Fruit fly (Drosophila melanogaster) whole organism, embryonic: ENCODE measurements around the gene CG7912.
A peak's percentile ranks its signal among the peaks of the same experiment; 100 is the strongest.

Source experiments
- Atf-2 ChIP-seq: fragments of 200-800 bp; sonication (Bioruptor generic); optimal IDR thresholded peaks from 2 replicates; lab custom pipeline; 2016; ENCODE audit warnings: missing biosample characterization, missing genetic modification characterization
- C15 ChIP-seq: fragments of 200-800 bp; sonication (Bioruptor generic); IDR thresholded peaks from 3 replicates; pipeline ENCODE4 v1.3.6; 2022; ENCODE audit warnings: missing biosample characterization, missing genetic modification characterization
- CG1024 ChIP-seq: fragments of 200-800 bp; sonication (Bioruptor generic); IDR thresholded peaks from 2 replicates; pipeline ENCODE4 v1.3.6; 2022; ENCODE audit warnings: missing biosample characterization, missing genetic modification characterization
- CG10462 ChIP-seq: fragments of 200-800 bp; sonication (Bioruptor generic); optimal IDR thresholded peaks from 2 replicates; lab custom pipeline; 2016; ENCODE audit warnings: missing biosample characterization, missing genetic modification characterization
- CG10979 ChIP-seq: fragments of 200-800 bp; sonication (Bioruptor generic); optimal IDR thresholded peaks from 2 replicates; lab custom pipeline; 2018; ENCODE audit warnings: missing biosample characterization, mild to moderate bottlenecking, missing genetic modification characterization, moderate library complexity
- CG11695 ChIP-seq: fragments of 200-800 bp; sonication (Bioruptor generic); IDR thresholded peaks from 3 replicates; pipeline ENCODE4 v1.3.6; 2022; ENCODE audit warnings: missing biosample characterization, missing genetic modification characterization
- CG15011 ChIP-seq: fragments of 200-800 bp; sonication (Bioruptor generic); optimal IDR thresholded peaks from 3 replicates; lab custom pipeline; 2018; ENCODE audit warnings: missing biosample characterization, mild to moderate bottlenecking, missing genetic modification characterization
- CG15514 ChIP-seq: fragments of 200-800 bp; sonication (Bioruptor generic); optimal IDR thresholded peaks from 3 replicates; lab custom pipeline; 2017; ENCODE audit warnings: missing biosample characterization, missing genetic modification characterization, mild to moderate bottlenecking, moderate library complexity, missing genetic modification reagents
- CG18011 ChIP-seq: fragments of 200-800 bp; sonication (Bioruptor generic); optimal IDR thresholded peaks from 2 replicates; lab custom pipeline; 2017; ENCODE audit warnings: missing biosample characterization, missing genetic modification characterization, mild to moderate bottlenecking, moderate library complexity, missing genotype
- CG18764 ChIP-seq: fragments of 200-800 bp; sonication (Bioruptor generic); optimal IDR thresholded peaks from 3 replicates; lab custom pipeline; 2016; ENCODE audit warnings: missing biosample characterization, missing genetic modification characterization
- CG3281 ChIP-seq: fragments of 200-800 bp; sonication (Bioruptor generic); optimal IDR thresholded peaks from 3 replicates; lab custom pipeline; 2017; ENCODE audit warnings: missing biosample characterization, mild to moderate bottlenecking, missing genetic modification characterization
- CG4404 ChIP-seq: fragments of 200-800 bp; sonication (Bioruptor generic); IDR thresholded peaks from 2 replicates; pipeline ENCODE4 v1.3.6; 2022; ENCODE audit warnings: missing biosample characterization, missing genetic modification characterization
- CG5953 ChIP-seq: fragments of 200-800 bp; sonication (Bioruptor generic); IDR thresholded peaks from 2 replicates; pipeline ENCODE4 v1.3.6; 2022; ENCODE audit warnings: missing biosample characterization, missing genetic modification characterization
- CG8089 ChIP-seq: fragments of 200-800 bp; sonication (Bioruptor generic); optimal IDR thresholded peaks from 3 replicates; lab custom pipeline; 2016; ENCODE audit warnings: missing biosample characterization, missing genetic modification characterization
- CG9609 ChIP-seq: fragments of 200-800 bp; sonication (Bioruptor generic); optimal IDR thresholded peaks from 3 replicates; lab custom pipeline; 2016; ENCODE audit warnings: missing biosample characterization, missing genetic modification characterization
- D19B ChIP-seq: fragments of 200-800 bp; sonication (Bioruptor generic); optimal IDR thresholded peaks from 2 replicates; lab custom pipeline; 2017; ENCODE audit warnings: missing biosample characterization, mild to moderate bottlenecking, missing genetic modification characterization
- Dll ChIP-seq: fragments of 200-800 bp; sonication (Bioruptor generic); IDR thresholded peaks from 4 replicates; pipeline ENCODE4 v1.3.6; 2022; ENCODE audit warnings: missing biosample characterization, missing genetic modification characterization; ENCODE audit not compliant: partially characterized antibody
- Gsc ChIP-seq: fragments of 200-800 bp; sonication (Bioruptor generic); IDR thresholded peaks from 2 replicates; pipeline ENCODE4 v1.3.6; 2022; ENCODE audit warnings: missing biosample characterization, missing genetic modification characterization
- H2.0 ChIP-seq: fragments of 200-800 bp; sonication (Bioruptor generic); IDR thresholded peaks from 2 replicates; pipeline ENCODE4 v1.3.6; 2022; ENCODE audit warnings: missing biosample characterization, missing genetic modification characterization
- Hmr ChIP-seq: fragments of 200-800 bp; sonication (Bioruptor generic); optimal IDR thresholded peaks from 3 replicates; lab custom pipeline; 2017; ENCODE audit warnings: mild to moderate bottlenecking, missing biosample characterization, missing genetic modification reagents, missing genetic modification characterization
- Hr3 ChIP-seq: fragments of 200-800 bp; sonication (Bioruptor generic); optimal IDR thresholded peaks from 3 replicates; lab custom pipeline; 2016; ENCODE audit warnings: missing biosample characterization, missing genetic modification characterization
- Hr78 ChIP-seq, 2 experiments: fragments of 200-800 bp in 1 of 2; fragments of >200 bp in 1 of 2; sonication (Bioruptor generic) in 1 of 2; optimal IDR thresholded peaks; 2 replicates each; lab custom pipeline; 2017 to 2019; ENCODE audit warnings: missing biosample characterization in 2 of 2, missing genetic modification characterization in 2 of 2, mild to moderate bottlenecking in 1 of 2, moderate library complexity in 1 of 2
- Lhr ChIP-seq: fragments of 200-800 bp; sonication (Bioruptor generic); optimal IDR thresholded peaks from 3 replicates; lab custom pipeline; 2017; ENCODE audit warnings: mild to moderate bottlenecking, missing biosample characterization, missing genetic modification reagents, missing genetic modification characterization
- Rx ChIP-seq: fragments of 200-800 bp; sonication (Bioruptor generic); IDR thresholded peaks from 2 replicates; pipeline ENCODE4 v1.3.6; 2022; ENCODE audit warnings: missing biosample characterization, missing genetic modification characterization
- Sox102F ChIP-seq: fragments of 200-800 bp; sonication (Bioruptor generic); optimal IDR thresholded peaks from 2 replicates; lab custom pipeline; 2018; ENCODE audit warnings: missing biosample characterization, mild to moderate bottlenecking, missing genetic modification characterization, moderate library complexity
- Vsx1 ChIP-seq: fragments of 200-800 bp; sonication (Bioruptor generic); optimal IDR thresholded peaks from 2 replicates; lab custom pipeline; 2017; ENCODE audit warnings: missing biosample characterization, mild to moderate bottlenecking, missing genetic modification characterization, missing genetic modification reagents
- amos ChIP-seq: fragments of 200-800 bp; sonication (Bioruptor generic); IDR thresholded peaks from 2 replicates; pipeline ENCODE4 v1.3.6; 2022; ENCODE audit warnings: missing biosample characterization, missing genetic modification characterization; ENCODE audit not compliant: partially characterized antibody
- br ChIP-seq: fragments of >200 bp; optimal IDR thresholded peaks from 2 replicates; lab custom pipeline; 2017
- dati ChIP-seq: fragments of 200-800 bp; sonication (Bioruptor generic); IDR thresholded peaks from 2 replicates; pipeline ENCODE4 v1.3.6; 2022; ENCODE audit warnings: missing biosample characterization, missing genetic modification characterization
- dmrt99B ChIP-seq: fragments of 200-800 bp; sonication (Bioruptor generic); optimal IDR thresholded peaks from 2 replicates; lab custom pipeline; 2018; ENCODE audit warnings: missing biosample characterization, mild to moderate bottlenecking, missing genetic modification characterization, moderate library complexity
- esg ChIP-seq: fragments of 200-800 bp; sonication (Bioruptor generic); conservative IDR thresholded peaks from 2 replicates; pipeline ENCODE4 v1.3.6; 2022; ENCODE audit warnings: missing biosample characterization, missing genetic modification characterization
- fru ChIP-seq: fragments of >200 bp; optimal IDR thresholded peaks from 2 replicates; lab custom pipeline; 2017
- gro ChIP-seq: fragments of 200-800 bp; sonication (Bioruptor generic); optimal IDR thresholded peaks from 2 replicates; lab custom pipeline; 2016; ENCODE audit warnings: missing biosample characterization, missing genetic modification characterization
- kni ChIP-seq: fragments of 200-800 bp; sonication (Bioruptor generic); optimal IDR thresholded peaks from 3 replicates; lab custom pipeline; 2017; ENCODE audit warnings: mild to moderate bottlenecking, missing biosample characterization, missing genetic modification reagents, missing genetic modification characterization
- mirr ChIP-seq: fragments of 200-800 bp; sonication (Bioruptor generic); optimal IDR thresholded peaks from 3 replicates; lab custom pipeline; 2018; ENCODE audit warnings: missing biosample characterization, mild to moderate bottlenecking, missing genetic modification characterization
- nom ChIP-seq: fragments of 200-800 bp; sonication (Bioruptor generic); optimal IDR thresholded peaks from 2 replicates; lab custom pipeline; 2017; ENCODE audit warnings: missing biosample characterization, missing genetic modification characterization, mild to moderate bottlenecking, moderate library complexity, missing genetic modification reagents
- odd ChIP-seq: fragments of 200-800 bp; sonication (Bioruptor generic); optimal IDR thresholded peaks from 2 replicates; lab custom pipeline; 2017; ENCODE audit warnings: missing biosample characterization, mild to moderate bottlenecking, missing genetic modification characterization
- pnt ChIP-seq: fragments of 200-800 bp; sonication (Bioruptor generic); optimal IDR thresholded peaks from 3 replicates; lab custom pipeline; 2016; ENCODE audit warnings: missing biosample characterization, missing genetic modification characterization
- slbo ChIP-seq: fragments of 200-800 bp; sonication (Bioruptor generic); IDR thresholded peaks from 2 replicates; pipeline ENCODE4 v1.3.6; 2022; ENCODE audit warnings: missing biosample characterization, missing genetic modification characterization
- stc ChIP-seq: fragments of 200-800 bp; sonication (Bioruptor generic); IDR thresholded peaks from 2 replicates; pipeline ENCODE4 v1.3.6; 2022; ENCODE audit warnings: missing biosample characterization, missing genetic modification characterization
- ttk ChIP-seq: fragments of 200-800 bp; sonication (Bioruptor generic); IDR thresholded peaks from 2 replicates; pipeline ENCODE4 v2.1.2; 2022; ENCODE audit warnings: missing biosample characterization, missing genetic modification characterization
- unc-4 ChIP-seq: fragments of 200-800 bp; sonication (Bioruptor generic); IDR thresholded peaks from 2 replicates; pipeline ENCODE4 v1.3.6; 2022; ENCODE audit warnings: missing biosample characterization, missing genetic modification characterization; ENCODE audit not compliant: partially characterized antibody
- unpg ChIP-seq: fragments of 200-800 bp; sonication (Bioruptor generic); optimal IDR thresholded peaks from 3 replicates; lab custom pipeline; 2018; ENCODE audit warnings: missing biosample characterization, mild to moderate bottlenecking, missing genetic modification characterization, moderate library complexity
- vnd ChIP-seq: fragments of 200-800 bp; sonication (Bioruptor generic); IDR thresholded peaks from 3 replicates; pipeline ENCODE4 v1.3.6; 2022; ENCODE audit warnings: missing biosample characterization, missing genetic modification characterization; ENCODE audit not compliant: partially characterized antibody
- vvl ChIP-seq: fragments of 200-800 bp; sonication (Bioruptor generic); IDR thresholded peaks from 2 replicates; pipeline ENCODE4 v1.3.6; 2022; ENCODE audit warnings: missing biosample characterization, missing genetic modification characterization
- zen ChIP-seq: fragments of 200-800 bp; sonication (Bioruptor generic); optimal IDR thresholded peaks from 3 replicates; lab custom pipeline; 2018; ENCODE audit warnings: missing biosample characterization, mild to moderate bottlenecking, missing genetic modification characterization, moderate library complexity
- zen2 ChIP-seq: fragments of 200-800 bp; sonication (Bioruptor generic); IDR thresholded peaks from 3 replicates; pipeline ENCODE4 v1.3.6; 2022; ENCODE audit warnings: missing biosample characterization, missing genetic modification characterization; ENCODE audit not compliant: partially characterized antibody
- zf30C ChIP-seq: fragments of 200-800 bp; sonication (Bioruptor generic); optimal IDR thresholded peaks from 3 replicates; lab custom pipeline; 2018; ENCODE audit warnings: missing biosample characterization, mild to moderate bottlenecking, missing genetic modification characterization

The CG7912 gene

dm6 chr3R:30046029-30047001, 37.3 kb upstream of the CG7912 start, which contains the start of the genes RpL32 and CG7943 (continued):
- TF ChIP-seq Hr3 (peak; percentile 89), D19B (GFP tag; lab: Kevin White, UChicago) (peak; percentile 85), CG15514 (GFP tag; lab: Kevin White, UChicago) (peak; percentile 94), slbo (GFP tag; lab: Robert Waterston, UW) (peak; percentile 95), zf30C (GFP tag; lab: Kevin White, UChicago) (no peak), CG11695 (GFP tag; lab: Robert Waterston, UW) (peak; percentile 94), CG3281 (GFP tag; lab: Kevin White, UChicago) (peak; percentile 95), CG4404 (GFP tag; lab: Robert Waterston, UW) (peak; percentile 93), Lhr (peak; percentile 64), mirr (GFP tag; lab: Kevin White, UChicago) (peak; percentile 95), gro (GFP tag; lab: Kevin White, UChicago) (peak; percentile 98), CG9609 (GFP tag; lab: Kevin White, UChicago) (peak; percentile 91), CG15011 (GFP tag; lab: Kevin White, UChicago) (peak; percentile 91), Vsx1 (peak; percentile 89), CG1024 (GFP tag; lab: Robert Waterston, UW) (peak; percentile 80), unpg (GFP tag; lab: Kevin White, UChicago) (peak; percentile 91), Atf-2 (peak; percentile 80), Dll (GFP tag; lab: Robert Waterston, UW) (peak; percentile 100), Hmr (GFP tag; lab: Kevin White, UChicago) (peak; percentile 96), esg (GFP tag; lab: Robert Waterston, UW) (peak; percentile 95), CG5953 (peak; percentile 92), CG10462 (GFP tag; lab: Kevin White, UChicago) (peak; percentile 56), CG8089 (GFP tag; lab: Kevin White, UChicago) (peak; percentile 91), vnd (GFP tag; lab: Robert Waterston, UW) (peak; percentile 100), ttk (GFP tag; lab: Robert Waterston, UW) (peak; percentile 88), kni (GFP tag; lab: Kevin White, UChicago) (peak; percentile 92), dmrt99B (peak; percentile 82), Hr78 (GFP tag; optimal IDR thresholded peaks at IDR 0.05; lab: Kevin White, UChicago) (no peak), CG18011 (GFP tag; lab: Kevin White, UChicago) (peak; percentile 77), Sox102F (peak; percentile 78), stc (GFP tag; lab: Robert Waterston, UW) (peak; percentile 95), odd (GFP tag; lab: Kevin White, UChicago) (peak; percentile 91), fru (lab: Kevin White, UChicago) (no peak), vvl (GFP tag; lab: Robert Waterston, UW) (peak; percentile 97), amos (GFP tag; lab: Robert Waterston, UW) (peak; percentile 100), Rx (peak; percentile 93), CG10979 (tag; lab: Kevin White, UChicago) (peak; percentile 88), pnt (GFP tag; lab: Kevin White, UChicago) (peak; percentile 96), dati (GFP tag; lab: Robert Waterston, UW) (peak; percentile 81), nom (GFP tag; lab: Kevin White, UChicago) (peak; percentile 85), Gsc (GFP tag; lab: Robert Waterston, UW) (peak; percentile 85), CG18764 (GFP tag; lab: Kevin White, UChicago) (peak; percentile 94), zen2 (GFP tag; lab: Robert Waterston, UW) (peak; percentile 100), H2.0 (GFP tag; lab: Robert Waterston, UW) (peak; percentile 83), br (lab: Kevin White, UChicago) (no peak), zen (tag; lab: Kevin White, UChicago) (peak; percentile 91), C15 (GFP tag; lab: Robert Waterston, UW) (peak; percentile 94), unc-4 (GFP tag; lab: Robert Waterston, UW) (peak; percentile 99)
